Worm (Caenorhabditis elegans): ENCODE results near the gene ttr-16.

ttr-16 gene

ce11 chrIV:11030893-11031292 is 33.0 kb downstream of the ttr-16 start, which contains the start of gene hrg-4:
hrg-4 (minus strand) TSS chrIV:11030993.
- TF ChIP-seq fkh-6 (tag; optimal IDR thresholded peaks at IDR 0.05) (no peak), ztf-16 (tag; optimal IDR thresholded peaks at IDR 0.05) (no peak), T23F11.4 (GFP tag; optimal IDR thresholded peaks at IDR 0.05) (no peak), lin-11 (tag; optimal IDR thresholded peaks at IDR 0.05) (no peak), ceh-9 (tag; optimal IDR thresholded peaks at IDR 0.05) (no peak), tbx-2 (tag; optimal IDR thresholded peaks at IDR 0.05) (no peak), pha-2 (tag; optimal IDR thresholded peaks at IDR 0.05) (no peak), pqm-1 (tag; optimal IDR thresholded peaks at IDR 0.05) (no peak), unc-86 (tag; optimal IDR thresholded peaks at IDR 0.05) (no peak), gmeb-2 (tag; optimal IDR thresholded peaks at IDR 0.05) (no peak), lim-6 (tag; optimal IDR thresholded peaks at IDR 0.05) (no peak), ceh-45 (GFP tag; IDR thresholded peaks at IDR 0.05) (no peak), fax-1 (tag; optimal IDR thresholded peaks at IDR 0.05) (no peak), C38D4.7 (GFP tag; optimal IDR thresholded peaks at IDR 0.05) (no peak)

ce11 chrIV:11030117-11030516 is 33.8 kb downstream of the ttr-16 start:
- no peak for TF ChIP-seq dve-1 (tag; optimal IDR thresholded peaks at IDR 0.05)

ce11 chrIV:11029412-11029811 is 34.5 kb downstream of the ttr-16 start, which contains the start of gene hrg-5:
hrg-5 (minus strand) TSS chrIV:11029428.
- TF ChIP-seq unc-3 (GFP tag; conservative IDR thresholded peaks at IDR 0.05), result no peak
- no peak for TF ChIP-seq unc-3 (tag; optimal IDR thresholded peaks at IDR 0.05)
- TF ChIP-seq mec-3 (tag; optimal IDR thresholded peaks at IDR 0.05; ENCODE audit: borderline replicate concordance), result no peak
- no peak for TF ChIP-seq ceh-19 (GFP tag; optimal IDR thresholded peaks at IDR 0.05)
- TF ChIP-seq sox-2 (GFP tag; IDR thresholded peaks at IDR 0.05), result no peak
- no peak for TF ChIP-seq ztf-16 (tag; optimal IDR thresholded peaks at IDR 0.05)
- no peak for TF ChIP-seq npax-4 (tag; optimal IDR thresholded peaks at IDR 0.05)
- no peak for TF ChIP-seq ceh-34 (tag; optimal IDR thresholded peaks at IDR 0.05)
- no peak for TF ChIP-seq tbx-7 (tag; optimal IDR thresholded peaks at IDR 0.05)
- TF ChIP-seq ceh-14 (tag; optimal IDR thresholded peaks at IDR 0.05), result no peak
- no peak for TF ChIP-seq nhr-11 (tag; optimal IDR thresholded peaks at IDR 0.05)

- TF ChIP-seq ahr-1 (tag; optimal IDR thresholded peaks at IDR 0.05), result no peak
- peak; percentile 69 for TF ChIP-seq ama-1 (optimal IDR thresholded peaks at IDR 0.05)
- no peak for TF ChIP-seq npax-4 (tag; optimal IDR thresholded peaks at IDR 0.05)
- no peak for TF ChIP-seq ceh-18 (tag; optimal IDR thresholded peaks at IDR 0.05)
- TF ChIP-seq ceh-22 (tag; optimal IDR thresholded peaks at IDR 0.05), result no peak
- TF ChIP-seq nfya-1 (tag; optimal IDR thresholded peaks at IDR 0.05), result peak; percentile 77
- peak; percentile 11 for TF ChIP-seq T23F11.4 (GFP tag; optimal IDR thresholded peaks at IDR 0.05)
- peak; percentile 53 for TF ChIP-seq tbx-2 (tag; optimal IDR thresholded peaks at IDR 0.05)
- peak; percentile 20 for TF ChIP-seq ttx-3 (tag; optimal IDR thresholded peaks at IDR 0.05)
- no peak for TF ChIP-seq gmeb-2 (tag; optimal IDR thresholded peaks at IDR 0.05)
- TF ChIP-seq C38D4.7 (GFP tag; optimal IDR thresholded peaks at IDR 0.05), result no peak
- TF ChIP-seq F13H6.1 (tag; optimal IDR thresholded peaks at IDR 0.05), result no peak
- peak; percentile 66 for TF ChIP-seq ref-2 (tag; optimal IDR thresholded peaks at IDR 0.05)
- TF ChIP-seq ceh-2 (tag; optimal IDR thresholded peaks at IDR 0.05), result peak; percentile 26
- peak; percentile 30 for TF ChIP-seq ztf-16 (tag; optimal IDR thresholded peaks at IDR 0.05)
- TF ChIP-seq dve-1 (tag; optimal IDR thresholded peaks at IDR 0.05), result peak; percentile 6
- no peak for TF ChIP-seq unc-86 (tag; optimal IDR thresholded peaks at IDR 0.05)
- no peak for TF ChIP-seq pha-4 (tag; optimal IDR thresholded peaks at IDR 0.05)
- TF ChIP-seq ceh-48 (tag; optimal IDR thresholded peaks at IDR 0.05), result no peak
- TF ChIP-seq nhr-11 (tag; optimal IDR thresholded peaks at IDR 0.05), result no peak
- TF ChIP-seq pha-2 (tag; optimal IDR thresholded peaks at IDR 0.05), result no peak
- peak; percentile 51 for TF ChIP-seq ceh-34 (tag; optimal IDR thresholded peaks at IDR 0.05)
- TF ChIP-seq hlh-13 (GFP tag; optimal IDR thresholded peaks at IDR 0.05), result no peak
- TF ChIP-seq unc-55 (GFP tag; optimal IDR thresholded peaks at IDR 0.05), result peak; percentile 92
- TF ChIP-seq elt-4 (tag; optimal IDR thresholded peaks at IDR 0.05), result no peak
- no peak for TF ChIP-seq unc-3 (GFP tag; conservative IDR thresholded peaks at IDR 0.05)
- no peak for TF ChIP-seq unc-3 (tag; optimal IDR thresholded peaks at IDR 0.05)
- TF ChIP-seq ets-4 (tag; optimal IDR thresholded peaks at IDR 0.05), result peak; percentile 33
- no peak for TF ChIP-seq ceh-30 (tag; optimal IDR thresholded peaks at IDR 0.05)
- no peak for TF ChIP-seq K02D7.2 (tag; optimal IDR thresholded peaks at IDR 0.05)
- TF ChIP-seq ceh-19 (GFP tag; optimal IDR thresholded peaks at IDR 0.05), result no peak
- no peak for TF ChIP-seq ceh-45 (GFP tag; IDR thresholded peaks at IDR 0.05)
- TF ChIP-seq pqm-1 (tag; optimal IDR thresholded peaks at IDR 0.05), result no peak
- TF ChIP-seq syd-9 (tag; optimal IDR thresholded peaks at IDR 0.05), result peak; percentile 27
- no peak for TF ChIP-seq zip-5 (tag; optimal IDR thresholded peaks at IDR 0.05)
- no peak for TF ChIP-seq pag-3 (tag; optimal IDR thresholded peaks at IDR 0.05; ENCODE audit: borderline replicate concordance)
- TF ChIP-seq madf-2 (tag; optimal IDR thresholded peaks at IDR 0.05), result no peak
These were observed 36.4 kb downstream of the ttr-16 start for ce11 chrIV:11027560-11027959.

Measured in whole organism, late embryonic.